Worm (Caenorhabditis elegans): ENCODE measurements around the gene F54C8.7.

- TF ChIP-seq tab-1 (GFP tag; IDR thresholded peaks at IDR 0.05) (no peak), flt-1 (GFP tag; IDR thresholded peaks at IDR 0.05) (no peak)
These were observed 28.6 kb upstream of the F54C8.7 start for ce11 chrIII:9482423-9482993.

Data from whole organism, midembryonic.